Fruit fly (Drosophila melanogaster) whole organism, prepupa: ENCODE data around the gene CG11504.

Experiments used
- Blimp-1 ChIP-seq: fragments of 200-800 bp; sonication (Bioruptor generic); optimal IDR thresholded peaks from 3 replicates; lab custom pipeline; 2017; ENCODE audit warnings: missing biosample characterization, missing genetic modification characterization, mild to moderate bottlenecking, moderate library complexity, missing genetic modification reagents
- CG10669 ChIP-seq: fragments of 200-800 bp; sonication (Bioruptor generic); optimal IDR thresholded peaks from 3 replicates; lab custom pipeline; 2018; ENCODE audit warnings: missing biosample characterization, mild to moderate bottlenecking, missing genetic modification characterization, moderate library complexity
- CG16779 ChIP-seq: fragments of 200-800 bp; sonication (Bioruptor generic); optimal IDR thresholded peaks from 3 replicates; lab custom pipeline; 2017; ENCODE audit warnings: missing biosample characterization, mild to moderate bottlenecking, missing genetic modification characterization
- Hr38 ChIP-seq: sonication (Bioruptor generic); optimal IDR thresholded peaks from 2 replicates; lab custom pipeline; 2016; ENCODE audit warnings: missing biosample characterization, missing genetic modification characterization
- Hr39 ChIP-seq: fragments of 200-800 bp; sonication (Bioruptor generic); optimal IDR thresholded peaks from 2 replicates; lab custom pipeline; 2016; ENCODE audit warnings: missing biosample characterization, missing genetic modification characterization
- Met ChIP-seq: fragments of 200-800 bp; sonication (Bioruptor generic); optimal IDR thresholded peaks from 3 replicates; lab custom pipeline; 2016; ENCODE audit warnings: missing biosample characterization, missing genetic modification characterization
- acj6 ChIP-seq: fragments of 200-800 bp; sonication (Bioruptor generic); optimal IDR thresholded peaks from 3 replicates; lab custom pipeline; 2016; ENCODE audit warnings: missing biosample characterization, missing genetic modification characterization
- net ChIP-seq: fragments of 200-800 bp; sonication (Bioruptor generic); optimal IDR thresholded peaks from 3 replicates; lab custom pipeline; 2016; ENCODE audit warnings: missing biosample characterization, missing genetic modification characterization
- spab ChIP-seq: fragments of 200-800 bp; sonication (Bioruptor generic); optimal IDR thresholded peaks from 2 replicates; lab custom pipeline; 2017; ENCODE audit warnings: missing biosample characterization, mild to moderate bottlenecking, missing genetic modification characterization, missing genetic modification reagents
- svp ChIP-seq: fragments of 200-800 bp; sonication (Bioruptor generic); peaks from one replicate; lab custom pipeline; 2016; ENCODE audit warnings: missing biosample characterization, missing genetic modification characterization

DNA sequence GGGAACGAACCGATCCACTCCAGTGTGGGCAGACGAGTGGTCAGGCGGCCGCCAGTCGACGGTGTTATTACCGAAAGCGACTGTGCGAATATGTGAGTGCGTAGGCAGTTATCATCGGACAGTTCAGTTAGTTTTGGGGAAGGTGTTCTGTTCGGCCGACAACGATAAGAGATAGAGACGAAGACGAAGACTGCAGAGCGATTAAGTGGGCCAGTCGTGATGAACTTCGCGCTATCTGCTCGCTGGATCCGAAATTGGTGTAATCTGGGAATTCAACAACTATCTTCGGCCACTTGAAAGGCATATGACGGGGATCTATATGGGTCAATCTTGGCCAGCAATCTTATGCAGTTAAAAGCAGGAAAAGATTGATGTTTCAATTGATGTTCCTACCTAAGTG is 11.5 kb downstream of the CG11504 start, which contains the start of gene CG7912:
- TF ChIP-seq CG16779: no peak
- no peak for TF ChIP-seq Met (GFP tag; lab: Kevin White, UChicago)
- no peak for TF ChIP-seq net
- TF ChIP-seq Hr38: no peak
- no peak for TF ChIP-seq Hr39 (GFP tag; lab: Kevin White, UChicago)
- no peak for TF ChIP-seq Blimp-1 (GFP tag; lab: Kevin White, UChicago)
- no peak for TF ChIP-seq acj6
- no peak for TF ChIP-seq spab (GFP tag; lab: Kevin White, UChicago)
- no peak for TF ChIP-seq CG10669 (GFP tag; lab: Kevin White, UChicago)
- no peak for TF ChIP-seq svp (GFP tag; lab: Kevin White, UChicago)
